Fruit fly (Drosophila melanogaster): Measurements from ENCODE around the gene CASK.

The CASK gene

DNA sequence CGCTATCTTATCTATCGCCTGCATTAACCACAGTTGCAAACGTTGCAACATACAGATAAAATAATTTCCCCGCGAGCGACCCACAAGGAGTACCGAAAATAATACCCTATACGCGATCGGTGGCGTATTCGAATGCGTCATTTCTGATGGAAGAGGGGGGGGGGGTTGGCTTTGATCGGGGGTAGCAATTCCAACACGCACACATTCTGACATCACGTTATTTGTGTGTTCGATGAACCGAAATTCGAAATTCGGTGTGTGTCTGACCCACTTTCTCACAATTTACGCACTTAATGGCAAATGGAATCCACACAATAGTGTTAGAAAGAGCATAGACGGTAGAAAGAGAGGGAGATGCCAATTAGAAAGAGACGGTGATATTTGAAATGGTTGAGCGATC lies 14.1 kb upstream of the CASK start (continued):
- no peak for TF ChIP-seq eve (GFP tag; optimal IDR thresholded peaks at IDR 0.05)
- TF ChIP-seq rib (GFP tag; IDR thresholded peaks at IDR 0.05): peak; percentile 64; the same call in 1 of the 2 replicates
- peak; percentile 54; the same call in 1 of the 2 replicates for TF ChIP-seq CG10321 (GFP tag; IDR thresholded peaks at IDR 0.05)
- TF ChIP-seq cas (GFP tag; IDR thresholded peaks at IDR 0.05): no peak
- no peak for TF ChIP-seq CG5953 (GFP tag; IDR thresholded peaks at IDR 0.05)
- no peak for TF ChIP-seq ems (GFP tag; optimal IDR thresholded peaks at IDR 0.05)
- TF ChIP-seq CG1832 (GFP tag; optimal IDR thresholded peaks at IDR 0.05): peak; percentile 34
- no peak for TF ChIP-seq Drgx (GFP tag; IDR thresholded peaks at IDR 0.05)
- no peak for TF ChIP-seq CG7928 (GFP tag; optimal IDR thresholded peaks at IDR 0.05)
- TF ChIP-seq pho (GFP tag; optimal IDR thresholded peaks at IDR 0.05): no peak
- no peak for TF ChIP-seq CG18764 (GFP tag; optimal IDR thresholded peaks at IDR 0.05)
- TF ChIP-seq CG10959 (GFP tag; IDR thresholded peaks at IDR 0.05): no peak
- no peak for TF ChIP-seq CG10654 (GFP tag; optimal IDR thresholded peaks at IDR 0.05)
- no peak for TF ChIP-seq Sry-β (GFP tag; optimal IDR thresholded peaks at IDR 0.05)
- TF ChIP-seq Max (GFP tag; optimal IDR thresholded peaks at IDR 0.05): no peak
- no peak for TF ChIP-seq CG12155 (GFP tag; optimal IDR thresholded peaks at IDR 0.05)
- no peak for TF ChIP-seq CG6813 (GFP tag; optimal IDR thresholded peaks at IDR 0.05)
- TF ChIP-seq gce (GFP tag; IDR thresholded peaks at IDR 0.05): no peak
- TF ChIP-seq CG7745 (tag; optimal IDR thresholded peaks at IDR 0.05): no peak
- no peak for TF ChIP-seq br (optimal IDR thresholded peaks at IDR 0.05)
- no peak for TF ChIP-seq CG2129 (GFP tag; IDR thresholded peaks at IDR 0.05; ENCODE audit: partially characterized antibody)
- no peak for TF ChIP-seq sna (GFP tag; IDR thresholded peaks at IDR 0.05; ENCODE audit: partially characterized antibody)
- no peak for TF ChIP-seq CG3281 (GFP tag; optimal IDR thresholded peaks at IDR 0.05)
- no peak for TF ChIP-seq crp (GFP tag; optimal IDR thresholded peaks at IDR 0.05)
- TF ChIP-seq ind (GFP tag; optimal IDR thresholded peaks at IDR 0.05): no peak
- TF ChIP-seq gcm2 (GFP tag; optimal IDR thresholded peaks at IDR 0.05): no peak
- TF ChIP-seq Kr (GFP tag; optimal IDR thresholded peaks at IDR 0.05): no peak
- no peak for TF ChIP-seq CG30431 (GFP tag; optimal IDR thresholded peaks at IDR 0.05)
- TF ChIP-seq CG2202 (tag; optimal IDR thresholded peaks at IDR 0.05): no peak
- TF ChIP-seq CG14667 (GFP tag; IDR thresholded peaks at IDR 0.05): no peak
- TF ChIP-seq CG15601 (tag; optimal IDR thresholded peaks at IDR 0.05): no peak
- TF ChIP-seq phol (tag; optimal IDR thresholded peaks at IDR 0.05): no peak
- TF ChIP-seq BEAF-32 (GFP tag; optimal IDR thresholded peaks at IDR 0.05): no peak
- TF ChIP-seq CG3847 (GFP tag; IDR thresholded peaks at IDR 0.05): no peak
- TF ChIP-seq hkb (optimal IDR thresholded peaks at IDR 0.05): no peak
- TF ChIP-seq hkb (GFP tag; IDR thresholded peaks at IDR 0.05): no peak
- TF ChIP-seq Dip3 (GFP tag; optimal IDR thresholded peaks at IDR 0.05): no peak
- TF ChIP-seq CG1529 (GFP tag; optimal IDR thresholded peaks at IDR 0.05): no peak
- no peak for TF ChIP-seq Dref (GFP tag; IDR thresholded peaks at IDR 0.05)
- no peak for TF ChIP-seq CG7786 (GFP tag; optimal IDR thresholded peaks at IDR 0.05)
- no peak for TF ChIP-seq CG7987 (GFP tag; optimal IDR thresholded peaks at IDR 0.05)
- TF ChIP-seq tna (GFP tag; IDR thresholded peaks at IDR 0.05; ENCODE audit: partially characterized antibody): no peak
- TF ChIP-seq ttk (GFP tag; IDR thresholded peaks at IDR 0.05): peak; percentile 39; the same call in 1 of the 2 replicates
- no peak for TF ChIP-seq knrl (GFP tag; IDR thresholded peaks at IDR 0.05; ENCODE audit: partially characterized antibody)
- no peak for TF ChIP-seq CG10209 (GFP tag; optimal IDR thresholded peaks at IDR 0.05)
- no peak for TF ChIP-seq NFAT (GFP tag; IDR thresholded peaks at IDR 0.05)
- peak; percentile 47 for TF ChIP-seq cg (GFP tag; optimal IDR thresholded peaks at IDR 0.05)
- no peak for TF ChIP-seq hb (GFP tag; IDR thresholded peaks at IDR 0.05; ENCODE audit: partially characterized antibody)
- TF ChIP-seq lilli (GFP tag; optimal IDR thresholded peaks at IDR 0.05): no peak
- no peak for TF ChIP-seq ERR (GFP tag; optimal IDR thresholded peaks at IDR 0.05)
